Worm (Caenorhabditis elegans): ENCODE results near the gene col-44.

DNA sequence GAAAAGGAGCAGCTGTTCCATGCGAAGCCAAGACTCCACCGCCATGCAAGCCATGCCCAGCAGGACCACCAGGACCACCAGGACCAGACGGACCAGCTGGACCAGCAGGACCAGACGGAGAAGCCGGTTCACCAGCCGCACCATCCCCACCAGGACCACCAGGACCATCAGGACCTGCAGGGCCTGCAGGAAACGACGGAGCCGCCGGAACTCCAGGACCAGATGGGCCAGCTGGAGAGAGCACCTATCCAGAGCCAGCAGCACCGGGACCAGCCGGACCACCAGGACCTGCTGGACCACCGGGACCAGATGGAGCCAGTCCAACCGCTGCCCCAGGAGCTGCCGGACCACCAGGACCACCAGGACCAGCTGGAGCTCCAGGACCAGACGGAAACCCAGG is 678 bp downstream of the col-44 start:
- TF ChIP-seq atf-7 (tag; optimal IDR thresholded peaks at IDR 0.05) (no peak), bed-1 (GFP tag; IDR thresholded peaks at IDR 0.05) (no peak), pha-4 (tag; optimal IDR thresholded peaks at IDR 0.05) (no peak), tbp1 (GFP tag; optimal IDR thresholded peaks at IDR 0.05) (no peak), unc-62 (GFP tag; optimal IDR thresholded peaks at IDR 0.05) (no peak), ama-1 (optimal IDR thresholded peaks at IDR 0.05) (no peak), ama-1 (GFP tag; optimal IDR thresholded peaks at IDR 0.05) (no peak), rpc-1 (optimal IDR thresholded peaks at IDR 0.05) (no peak), rpc-1 (tag; optimal IDR thresholded peaks at IDR 0.05) (no peak)
